Worm (Caenorhabditis elegans): ENCODE measurements around the gene C08H9.16.

- TF ChIP-seq nhr-76 (tag; optimal IDR thresholded peaks at IDR 0.05) (no peak), nhr-28 (tag; optimal IDR thresholded peaks at IDR 0.05) (no peak), blmp-1 (tag; optimal IDR thresholded peaks at IDR 0.05) (no peak), snpc-4 (tag; optimal IDR thresholded peaks at IDR 0.05) (no peak), lin-13 (tag; optimal IDR thresholded peaks at IDR 0.05) (no peak), unc-62 (GFP tag; optimal IDR thresholded peaks at IDR 0.05) (no peak), cnd-1 (tag; optimal IDR thresholded peaks at IDR 0.05) (no peak), mab-5 (tag; optimal IDR thresholded peaks at IDR 0.05) (no peak), elt-3 (tag; optimal IDR thresholded peaks at IDR 0.05) (no peak), nhr-237 (tag; optimal IDR thresholded peaks at IDR 0.05) (no peak)
Observed at ce11 chrII:9931476-9931875, 38.9 kb downstream of the C08H9.16 start, which contains the start of gene pho-11.

Measured in whole organism, mixed stage, embryonic.